Worm (Caenorhabditis elegans): ENCODE measurements around the gene srw-109.

srw-109 gene

DNA sequence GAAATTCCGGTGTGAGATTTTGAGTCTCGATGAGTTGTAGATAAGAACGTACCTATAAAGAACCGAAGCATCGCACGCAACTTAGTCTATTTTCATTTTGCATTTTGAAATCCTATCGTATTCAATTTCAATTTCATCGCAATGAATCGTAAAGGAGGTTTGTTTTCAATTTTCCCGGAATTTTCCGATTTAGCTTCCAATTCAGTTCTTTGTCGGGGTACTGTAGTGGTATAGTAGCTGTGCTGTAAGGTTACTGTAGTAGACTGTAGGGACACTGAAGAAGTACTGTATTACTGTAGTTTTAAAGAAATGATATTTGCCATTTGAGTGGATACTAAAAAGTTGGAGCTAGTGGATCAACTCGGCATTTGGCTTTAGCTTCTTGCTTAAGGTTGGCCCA lies 9.0 kb downstream of the srw-109 start:
- no peak for TF ChIP-seq elt-3 (tag; optimal IDR thresholded peaks at IDR 0.05)
- TF ChIP-seq rnt-1 (tag; optimal IDR thresholded peaks at IDR 0.05): no peak
- TF ChIP-seq efl-1 (optimal IDR thresholded peaks at IDR 0.05): no peak
- peak in 1 of 2 experiments; percentile 3 for TF ChIP-seq efl-1 (GFP tag; optimal IDR thresholded peaks at IDR 0.05 in 1 of 2)
- no peak for TF ChIP-seq ztf-11 (tag; optimal IDR thresholded peaks at IDR 0.05)
- no peak for TF ChIP-seq ets-5 (GFP tag; IDR thresholded peaks at IDR 0.05)
- TF ChIP-seq fkh-4 (tag; optimal IDR thresholded peaks at IDR 0.05; ENCODE audit: borderline replicate concordance): no peak
- no peak for TF ChIP-seq egl-13 (tag; optimal IDR thresholded peaks at IDR 0.05)

DNA sequence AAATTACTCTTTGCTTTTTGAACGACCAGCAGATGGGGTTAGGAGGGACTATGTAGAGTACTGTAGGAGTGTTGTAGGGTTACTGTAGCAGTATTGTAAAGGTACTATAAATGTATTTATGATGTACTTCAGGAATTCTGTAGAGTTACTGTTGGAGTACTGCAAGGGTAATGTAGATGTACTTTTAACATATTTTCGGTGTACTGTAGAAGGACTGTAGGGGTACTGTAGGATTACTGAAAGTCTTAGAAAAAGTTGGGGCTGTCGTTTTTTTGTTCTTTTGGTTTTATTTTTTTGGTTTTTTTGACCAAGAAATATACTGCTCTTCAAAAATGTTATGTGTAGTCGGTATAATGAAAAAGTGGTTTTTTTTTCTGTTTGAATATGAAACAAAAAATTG lies 10.1 kb downstream of the srw-109 start:
- TF ChIP-seq nhr-84 (tag; optimal IDR thresholded peaks at IDR 0.05) (no peak), pqm-1 (tag; optimal IDR thresholded peaks at IDR 0.05) (no peak), nhr-20 (tag; optimal IDR thresholded peaks at IDR 0.05) (no peak), swsn-7 (tag; optimal IDR thresholded peaks at IDR 0.05) (no peak), C16A3.4 (tag; optimal IDR thresholded peaks at IDR 0.05) (no peak), lin-13 (GFP tag; optimal IDR thresholded peaks at IDR 0.05) (no peak), unc-30 (tag; optimal IDR thresholded peaks at IDR 0.05) (no peak), egl-27 (tag; optimal IDR thresholded peaks at IDR 0.05) (no peak)

DNA sequence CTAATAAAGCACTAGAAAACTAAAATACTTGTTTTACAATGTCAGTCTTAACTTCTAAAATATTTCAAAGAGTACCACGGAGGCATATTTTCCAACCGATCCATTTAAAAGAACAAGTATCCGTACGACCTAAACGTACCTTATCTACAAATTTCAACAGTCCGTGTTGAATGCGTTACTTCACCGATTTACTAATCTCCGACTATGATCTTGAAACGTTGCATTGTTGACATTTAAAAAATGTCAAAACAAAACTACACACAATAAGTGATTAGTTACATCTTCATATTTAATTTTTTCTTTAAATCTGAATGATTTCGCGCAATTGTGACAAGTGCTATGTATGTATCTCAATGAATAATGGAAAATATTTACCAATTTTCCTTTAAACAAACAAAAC lies 10.9 kb downstream of the srw-109 start:
- peak; percentile 73 for TF ChIP-seq nhr-85 (tag)
- TF ChIP-seq efl-1 (optimal IDR thresholded peaks at IDR 0.05): no peak
- TF ChIP-seq efl-1 (GFP tag; optimal IDR thresholded peaks at IDR 0.05 in 1 of 2): peak in 1 of 2 experiments; percentile 45
- no peak for TF ChIP-seq irx-1 (tag; optimal IDR thresholded peaks at IDR 0.05)

DNA sequence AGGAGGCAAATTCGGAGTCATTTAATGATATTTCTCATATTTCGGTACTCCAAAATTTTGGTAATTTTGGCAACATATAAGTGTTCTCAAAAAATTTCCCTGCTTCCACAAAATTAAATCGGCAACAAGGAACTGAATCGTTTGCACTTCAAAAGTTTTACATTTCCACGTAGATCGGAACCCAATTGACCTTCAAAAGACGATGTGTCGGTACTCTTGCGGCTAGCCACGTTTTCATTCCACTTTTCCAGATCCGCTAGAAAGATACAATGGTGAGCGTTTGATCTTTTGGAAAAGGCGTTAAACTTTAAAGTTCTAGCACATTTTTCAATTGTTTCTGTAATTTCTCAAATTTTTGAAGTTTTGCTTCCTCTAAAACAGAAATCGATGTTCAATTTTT lies 11.8 kb downstream of the srw-109 start:
- TF ChIP-seq rnt-1 (tag; optimal IDR thresholded peaks at IDR 0.05) (peak; percentile 15), ztf-4 (tag; optimal IDR thresholded peaks at IDR 0.05) (no peak), blmp-1 (tag; optimal IDR thresholded peaks at IDR 0.05) (peak; percentile 9), ceh-82 (tag; optimal IDR thresholded peaks at IDR 0.05) (no peak)

DNA sequence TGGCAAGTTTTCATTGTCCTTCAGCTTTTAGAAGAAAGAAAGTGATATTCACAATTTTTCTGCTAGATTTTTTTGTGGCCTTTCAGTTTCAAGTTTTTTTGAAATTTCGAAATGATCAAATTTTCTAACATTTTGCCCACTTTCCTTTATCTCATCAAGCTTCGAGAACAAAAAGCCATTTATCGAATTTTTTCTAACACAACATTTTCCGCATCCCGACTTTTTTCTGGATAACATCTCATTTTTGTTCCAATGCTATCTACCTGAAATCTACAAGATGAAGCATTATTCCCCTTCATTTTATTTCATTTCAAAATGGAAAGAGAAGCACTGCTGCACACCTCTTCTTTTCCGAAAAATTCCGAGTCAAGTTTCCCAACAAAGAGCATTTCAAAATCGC lies 15.8 kb downstream of the srw-109 start, which contains the start of gene ZK488.5:
TSS of gene ZK488.5 (plus strand) at position 301 of the 400 bp plus-strand sequence.
- TF ChIP-seq aha-1 (tag; optimal IDR thresholded peaks at IDR 0.05) (no peak), nhr-71 (tag; optimal IDR thresholded peaks at IDR 0.05) (no peak), ztf-4 (tag; optimal IDR thresholded peaks at IDR 0.05) (no peak), mab-9 (GFP tag; IDR thresholded peaks at IDR 0.05) (no peak), efl-1 (optimal IDR thresholded peaks at IDR 0.05) (no peak), efl-1 (GFP tag; optimal IDR thresholded peaks at IDR 0.05 in 1 of 2) (no peak)

DNA sequence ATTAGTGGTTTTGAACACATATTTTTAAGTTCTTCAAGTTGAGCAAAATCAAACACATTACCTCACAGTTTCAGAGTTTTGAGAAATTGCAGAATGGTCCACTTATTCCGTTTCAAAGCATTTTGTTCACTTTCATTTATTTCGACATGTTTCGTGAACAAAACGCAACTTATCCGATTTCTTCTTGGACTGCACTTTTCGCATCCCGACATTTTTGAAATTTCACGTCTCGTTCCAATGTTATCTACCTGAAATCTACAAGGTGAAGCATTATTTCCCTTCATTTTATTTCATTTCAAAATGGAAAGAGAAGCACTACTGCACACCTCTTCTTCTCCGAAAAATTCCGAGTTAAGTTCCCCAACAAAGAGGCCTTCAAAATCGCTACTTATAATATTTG lies 18.6 kb downstream of the srw-109 start, which contains the start of gene ZK488.6:
TSS of gene ZK488.6 (plus strand) at position 301 of the 400 bp plus-strand sequence.
- TF ChIP-seq hlh-17 (GFP tag; optimal IDR thresholded peaks at IDR 0.05; ENCODE audit: borderline replicate concordance) (no peak), ztf-11 (tag; optimal IDR thresholded peaks at IDR 0.05) (no peak), unc-98 (GFP tag; IDR thresholded peaks at IDR 0.05) (0 out of 2 replicates have a peak, but pooled peaks have one; percentile 22), mep-1 (tag; optimal IDR thresholded peaks at IDR 0.05) (no peak), ceh-90 (tag; optimal IDR thresholded peaks at IDR 0.05) (no peak)

DNA sequence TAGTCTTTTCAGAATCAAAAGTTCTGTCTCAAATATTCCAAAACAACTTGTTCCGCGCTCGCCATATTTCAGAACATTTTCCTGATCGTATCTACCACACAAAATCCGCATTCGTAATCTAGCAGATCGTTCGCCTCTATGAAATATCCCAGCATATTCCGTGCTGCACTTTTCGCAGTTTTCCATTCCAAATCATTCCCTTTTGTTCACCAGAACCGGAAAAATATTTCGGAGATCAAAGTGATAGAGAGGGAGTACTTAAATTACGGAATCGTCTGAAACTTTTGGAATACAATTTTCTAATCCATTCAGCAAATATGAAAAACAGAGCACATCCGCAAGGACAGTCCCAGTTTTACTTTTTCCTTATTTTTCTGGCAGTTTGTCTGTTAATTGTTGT lies 20.9 kb downstream of the srw-109 start, which contains the start of gene K06H6.1:
TSS of gene K06H6.1 (plus strand) at position 301 of the 400 bp plus-strand sequence.
- TF ChIP-seq fkh-10 (GFP tag; optimal IDR thresholded peaks at IDR 0.05) (no peak), dsc-1 (tag; optimal IDR thresholded peaks at IDR 0.05) (no peak), nhr-47 (tag; optimal IDR thresholded peaks at IDR 0.05) (no peak)

All from whole organism, L1 larva.